Worm (Caenorhabditis elegans): ENCODE measurements around the gene C01G10.15.

DNA sequence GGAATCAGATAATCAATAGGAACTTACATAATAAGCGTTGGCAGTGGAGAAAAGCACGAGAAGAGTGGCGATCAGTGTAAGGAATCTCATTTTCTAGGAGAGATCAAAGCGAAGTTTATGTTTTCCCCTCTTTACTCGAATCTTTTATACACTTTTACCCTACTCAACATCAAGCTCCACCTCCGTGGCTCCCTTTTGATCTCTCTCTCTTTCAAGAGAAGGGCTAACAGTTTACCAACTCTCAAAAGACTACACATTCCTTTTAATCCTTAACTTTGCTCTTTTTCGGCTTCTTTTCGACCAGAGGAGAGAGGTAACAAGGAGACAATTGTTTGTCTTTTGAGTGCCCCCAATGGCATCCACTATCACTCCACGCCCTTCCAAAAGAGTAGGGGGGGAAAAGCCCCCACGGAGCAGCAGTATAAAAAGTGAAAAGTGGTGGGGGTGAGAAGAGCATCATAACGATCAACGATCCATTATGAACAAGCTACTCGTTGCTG, at the start of gene C01G10.15, which contains the start of gene C01G10.6:
- no peak for TF ChIP-seq blmp-1 (tag; optimal IDR thresholded peaks at IDR 0.05)
- no peak for TF ChIP-seq mdl-1 (tag; optimal IDR thresholded peaks at IDR 0.05)
